Worm (Caenorhabditis elegans): ENCODE data around the gene cyp-29A4.

DNA sequence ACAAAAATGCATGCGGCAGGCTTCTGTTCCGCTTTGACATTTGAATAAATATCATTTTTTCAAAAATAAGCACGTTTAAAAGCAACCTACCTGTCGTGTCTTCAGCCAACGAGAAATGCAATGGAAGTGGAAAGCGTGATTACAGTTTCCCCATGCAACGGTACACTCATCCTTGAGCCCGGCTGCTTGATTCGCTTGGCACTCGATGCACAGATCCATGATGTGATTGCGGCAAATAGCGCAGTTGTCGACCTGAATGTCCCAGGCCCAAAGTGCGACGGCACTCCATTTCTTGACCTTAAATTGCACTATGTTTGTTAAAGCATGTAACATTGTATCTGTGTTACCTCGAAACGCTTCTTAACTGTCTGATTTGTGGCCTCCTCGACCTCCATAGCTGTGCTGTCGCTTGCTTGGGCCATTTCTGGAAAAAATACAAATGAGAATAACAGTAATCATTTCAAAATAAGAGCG is 35.6 kb downstream of the cyp-29A4 start, which contains the start of gene rbx-1:
- no peak for TF ChIP-seq ceh-82 (tag; optimal IDR thresholded peaks at IDR 0.05)
- TF ChIP-seq skn-1 (tag; optimal IDR thresholded peaks at IDR 0.05) = no peak
- no peak for TF ChIP-seq lin-39 (tag; optimal IDR thresholded peaks at IDR 0.05)
- TF ChIP-seq unc-62 (GFP tag; optimal IDR thresholded peaks at IDR 0.05) = no peak
- TF ChIP-seq nhr-21 (tag; optimal IDR thresholded peaks at IDR 0.05) = no peak
- no peak for TF ChIP-seq ama-1 (optimal IDR thresholded peaks at IDR 0.05)
- TF ChIP-seq blmp-1 (tag; optimal IDR thresholded peaks at IDR 0.05; ENCODE audit: insufficient read depth) = no peak
- TF ChIP-seq alr-1 (tag; optimal IDR thresholded peaks at IDR 0.05) = no peak
- TF ChIP-seq ztf-11 (tag; optimal IDR thresholded peaks at IDR 0.05) = no peak
- TF ChIP-seq egl-27 (tag; optimal IDR thresholded peaks at IDR 0.05) = no peak
- TF ChIP-seq nhr-11 (tag; optimal IDR thresholded peaks at IDR 0.05) = no peak
